Worm (Caenorhabditis elegans) whole organism, L2 larva: ENCODE results near the gene srw-7.

Source experiments
- ama-1 ChIP-seq: fragments of 150-350 bp; optimal IDR thresholded peaks from 2 replicates; lab custom pipeline; 2018; ENCODE audit warnings: inconsistent platforms
- elt-3 ChIP-seq: sonication (generic microtip); optimal IDR thresholded peaks from 2 replicates; lab custom pipeline; 2017; ENCODE audit warnings: missing biosample characterization, missing genetic modification characterization
- nhr-23 ChIP-seq: fragments of 150-350 bp; optimal IDR thresholded peaks from 2 replicates; lab custom pipeline; 2014; ENCODE audit warnings: missing biosample characterization, missing genetic modification reagents, missing genetic modification characterization
- nhr-77 ChIP-seq: fragments of 150-350 bp; optimal IDR thresholded peaks from 2 replicates; lab custom pipeline; 2014; ENCODE audit warnings: missing biosample characterization, missing genetic modification characterization
- sma-9 ChIP-seq, 2 experiments: fragments of 150-350 bp in 1 of 2; sonication (generic microtip) in 1 of 2; optimal IDR thresholded peaks; 2 replicates each; lab custom pipeline; 2014 to 2016; ENCODE audit warnings: missing genetic modification characterization in 2 of 2, mild to moderate bottlenecking in 1 of 2, missing biosample characterization in 1 of 2, missing compliant biosample characterization in 1 of 2, missing genetic modification reagents in 1 of 2, moderate library complexity in 1 of 2

ce11 chrV:3801787-3802417, 4.2 kb upstream of the srw-7 start:
- TF ChIP-seq nhr-77 (tag; lab: Kevin White, UChicago): no peak
- no peak for TF ChIP-seq nhr-23 (tag; lab: Kevin White, UChicago)
- TF ChIP-seq ama-1 (lab: Kevin White, UChicago): no peak
- TF ChIP-seq elt-3: no peak
- no peak for TF ChIP-seq sma-9 (GFP tag; optimal IDR thresholded peaks at IDR 0.05; lab: Kevin White, UChicago)
- TF ChIP-seq sma-9 (tag; optimal IDR thresholded peaks at IDR 0.05; lab: Kevin White, UChicago): no peak
